Worm (Caenorhabditis elegans) whole organism, L1 larva: ENCODE measurements around the gene nlp-53.
A peak's percentile ranks its signal among the peaks of the same experiment; 100 is the strongest.

Experiments
- Y116A8C.19 ChIP-seq: sonication (generic microtip); optimal IDR thresholded peaks from 2 replicates; lab custom pipeline; 2016; ENCODE audit warnings: missing compliant biosample characterization, missing genetic modification characterization, borderline replicate concordance
- ama-1 ChIP-seq: fragments of 150-350 bp; optimal IDR thresholded peaks from 2 replicates; lab custom pipeline; 2014
- blmp-1 ChIP-seq: fragments of 150-350 bp; optimal IDR thresholded peaks from 2 replicates; lab custom pipeline; 2014; ENCODE audit warnings: missing biosample characterization, missing genetic modification characterization
- ceh-8 ChIP-seq: fragments of 200-800 bp; sonication (Bioruptor generic); optimal IDR thresholded peaks from 2 replicates; lab custom pipeline; 2018; ENCODE audit warnings: mild to moderate bottlenecking, missing genetic modification characterization, moderate library complexity, missing compliant biosample characterization
- ceh-90 ChIP-seq: sonication (generic microtip); optimal IDR thresholded peaks from 2 replicates; lab custom pipeline; 2016; ENCODE audit warnings: missing genetic modification characterization, missing compliant biosample characterization
- ces-1 ChIP-seq: fragments of 150-350 bp; optimal IDR thresholded peaks from 2 replicates; lab custom pipeline; 2014; ENCODE audit warnings: missing biosample characterization, missing genetic modification reagents, missing genetic modification characterization
- efl-1 ChIP-seq, 4 experiments: fragments of 150-350 bp; optimal IDR thresholded peaks in 3 of 4; peaks in 1 of 4; 1 replicate in 1 of 4; 2 replicates in 3 of 4; lab custom pipeline; 2014; ENCODE audit warnings: missing biosample characterization in 2 of 4, missing genetic modification characterization in 2 of 4, missing genetic modification reagents in 2 of 4
- egl-13 ChIP-seq: sonication (generic microtip); optimal IDR thresholded peaks from 2 replicates; lab custom pipeline; 2016; ENCODE audit warnings: missing genotype, missing genetic modification reagents, missing genetic modification characterization, missing compliant biosample characterization
- egl-27 ChIP-seq, 2 experiments: fragments of 150-350 bp in 1 of 2; sonication (generic microtip); optimal IDR thresholded peaks; 3 replicates each; lab custom pipeline; 2017 to 2018; ENCODE audit warnings: missing biosample characterization in 2 of 2, missing genetic modification characterization in 2 of 2, missing genetic modification reagents in 2 of 2
- elt-3 ChIP-seq, 6 experiments: fragments of 150-350 bp in 1 of 6; sonication (generic microtip); optimal IDR thresholded peaks; 2 replicates each; lab custom pipeline; 2017 to 2018; ENCODE audit warnings: missing biosample characterization in 6 of 6, missing genetic modification characterization in 6 of 6, inconsistent platforms in 1 of 6
- fos-1 ChIP-seq: fragments of 150-350 bp; optimal IDR thresholded peaks from 2 replicates; lab custom pipeline; 2014; ENCODE audit warnings: missing biosample characterization, missing genetic modification characterization
- grh-1 ChIP-seq: fragments of 200-800 bp; sonication (Bioruptor generic); IDR thresholded peaks from 2 replicates; pipeline ENCODE4 v1.3.6; 2022; ENCODE audit warnings: missing genetic modification reagents, missing genetic modification characterization, missing compliant biosample characterization
- irx-1 ChIP-seq: sonication (generic microtip); optimal IDR thresholded peaks from 2 replicates; lab custom pipeline; 2016; ENCODE audit warnings: missing genetic modification characterization, missing compliant biosample characterization
- isw-1 ChIP-seq: fragments of 200-800 bp; sonication (Bioruptor generic); IDR thresholded peaks from 2 replicates; pipeline ENCODE4 v1.3.6; 2022; ENCODE audit warnings: missing genetic modification characterization, missing compliant biosample characterization
- jun-1 ChIP-seq: fragments of 150-350 bp; optimal IDR thresholded peaks from 2 replicates; lab custom pipeline; 2014; ENCODE audit warnings: missing biosample characterization, missing genetic modification reagents, missing genetic modification characterization
- lin-14 ChIP-seq: fragments of 200-800 bp; sonication (Bioruptor generic); optimal IDR thresholded peaks from 2 replicates; lab custom pipeline; 2018; ENCODE audit warnings: mild to moderate bottlenecking, missing genetic modification characterization, moderate library complexity, missing compliant biosample characterization
- lin-35 ChIP-seq, 2 experiments: fragments of 150-350 bp; optimal IDR thresholded peaks; 2 replicates each; lab custom pipeline; 2014; ENCODE audit warnings: missing biosample characterization in 2 of 2, missing genetic modification characterization in 2 of 2, missing genetic modification reagents in 2 of 2
- lin-39 ChIP-seq: fragments of 150-350 bp; optimal IDR thresholded peaks from 2 replicates; lab custom pipeline; 2014; ENCODE audit warnings: missing biosample characterization, missing genetic modification reagents, missing genetic modification characterization
- lir-3 ChIP-seq: sonication (generic microtip); optimal IDR thresholded peaks from 2 replicates; lab custom pipeline; 2016; ENCODE audit warnings: mild to moderate bottlenecking, missing genetic modification characterization, moderate library complexity, missing compliant biosample characterization; ENCODE audit not compliant: poor library complexity
- lsy-2 ChIP-seq, 2 experiments: fragments of 150-350 bp; optimal IDR thresholded peaks; 2 replicates each; lab custom pipeline; 2014; ENCODE audit warnings: missing biosample characterization in 2 of 2, missing genetic modification characterization in 2 of 2
- mep-1 ChIP-seq: fragments of 150-350 bp; optimal IDR thresholded peaks from 2 replicates; lab custom pipeline; 2014; ENCODE audit warnings: missing biosample characterization, missing genetic modification characterization
- nhr-12 ChIP-seq: sonication (generic microtip); optimal IDR thresholded peaks from 2 replicates; lab custom pipeline; 2017; ENCODE audit warnings: missing biosample characterization, missing genetic modification characterization
- nhr-20 ChIP-seq: sonication (generic microtip); optimal IDR thresholded peaks from 2 replicates; lab custom pipeline; 2016; ENCODE audit warnings: mild to moderate bottlenecking, missing genetic modification characterization, missing compliant biosample characterization
- nhr-28 ChIP-seq: fragments of 150-350 bp; optimal IDR thresholded peaks from 2 replicates; lab custom pipeline; 2014; ENCODE audit warnings: missing biosample characterization, missing genetic modification characterization
- nhr-71 ChIP-seq: sonication (generic microtip); optimal IDR thresholded peaks from 2 replicates; lab custom pipeline; 2016; ENCODE audit warnings: mild to moderate bottlenecking, missing genetic modification characterization, moderate library complexity, missing compliant biosample characterization
- nhr-84 ChIP-seq: sonication (generic microtip); optimal IDR thresholded peaks from 2 replicates; lab custom pipeline; 2017; ENCODE audit warnings: missing biosample characterization, missing genetic modification characterization
- nhr-85 ChIP-seq: sonication (generic microtip); peaks from one replicate; lab custom pipeline; 2016; ENCODE audit warnings: missing genetic modification characterization, inconsistent platforms, missing compliant biosample characterization
- nhr-90 ChIP-seq: sonication (generic microtip); optimal IDR thresholded peaks from 2 replicates; lab custom pipeline; 2016; ENCODE audit warnings: mild to moderate bottlenecking, missing genetic modification characterization, missing compliant biosample characterization; ENCODE audit not compliant: poor library complexity
- pag-3 ChIP-seq: sonication (generic microtip); optimal IDR thresholded peaks from 2 replicates; lab custom pipeline; 2017; ENCODE audit warnings: missing genetic modification characterization, mild to moderate bottlenecking, missing compliant biosample characterization, antibody characterized with exemption, borderline replicate concordance; ENCODE audit not compliant: insufficient read depth
- pax-3 ChIP-seq: fragments of 200-800 bp; sonication (Bioruptor generic); optimal IDR thresholded peaks from 2 replicates; lab custom pipeline; 2018; ENCODE audit warnings: mild to moderate bottlenecking, missing genetic modification characterization, moderate library complexity, missing compliant biosample characterization
- rnt-1 ChIP-seq: sonication (generic microtip); optimal IDR thresholded peaks from 2 replicates; lab custom pipeline; 2016; ENCODE audit warnings: mild to moderate bottlenecking, missing genetic modification characterization, moderate library complexity, missing compliant biosample characterization
- snpc-4 ChIP-seq: fragments of 150-350 bp; optimal IDR thresholded peaks from 2 replicates; lab custom pipeline; 2014; ENCODE audit warnings: missing biosample characterization, missing genetic modification characterization
- snu-23 ChIP-seq: sonication (generic microtip); optimal IDR thresholded peaks from 2 replicates; lab custom pipeline; 2016; ENCODE audit warnings: missing genetic modification characterization, missing compliant biosample characterization
- tlp-1 ChIP-seq: fragments of 150-350 bp; optimal IDR thresholded peaks from 2 replicates; lab custom pipeline; 2014; ENCODE audit warnings: missing biosample characterization, missing genetic modification characterization
- unc-62 ChIP-seq: fragments of 150-350 bp; optimal IDR thresholded peaks from 2 replicates; lab custom pipeline; 2014; ENCODE audit warnings: missing biosample characterization, missing genetic modification reagents, missing genetic modification characterization
- unc-86 ChIP-seq: sonication (generic microtip); optimal IDR thresholded peaks from 2 replicates; lab custom pipeline; 2016; ENCODE audit warnings: missing genetic modification characterization, missing compliant biosample characterization
- unc-98 ChIP-seq: fragments of 200-800 bp; sonication (Bioruptor generic); IDR thresholded peaks from 2 replicates; pipeline ENCODE4 v1.3.6; 2022; ENCODE audit warnings: missing genetic modification characterization, missing compliant biosample characterization
- ztf-4 ChIP-seq: fragments of 150-350 bp; optimal IDR thresholded peaks from 2 replicates; lab custom pipeline; 2014; ENCODE audit warnings: missing biosample characterization, missing genetic modification characterization

The nlp-53 gene

DNA sequence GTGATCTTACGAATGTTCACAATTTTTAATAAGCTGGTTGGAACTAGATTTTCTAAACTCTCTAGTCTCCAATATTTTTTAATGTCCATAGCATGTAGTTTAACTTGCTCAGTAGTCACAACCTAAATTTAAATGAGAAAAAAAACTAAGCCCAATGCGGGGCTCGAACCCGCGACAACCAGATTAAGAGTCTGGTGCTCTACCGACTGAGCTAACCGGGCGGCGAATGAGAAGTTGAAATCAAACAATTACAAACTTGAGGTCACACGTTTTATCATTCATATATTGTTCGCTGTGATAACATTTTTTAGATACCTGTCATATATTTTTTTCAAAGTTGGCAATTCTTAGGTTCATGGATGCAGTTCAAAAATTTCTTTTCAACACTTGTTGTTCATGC is 37.1 kb downstream of the nlp-53 start (continued):
- no peak for TF ChIP-seq unc-86 (tag; lab: Kevin White, UChicago)
- TF ChIP-seq rnt-1 (tag; lab: Kevin White, UChicago): peak; percentile 10
- TF ChIP-seq efl-1 (optimal IDR thresholded peaks at IDR 0.05; lab: Kevin White, UChicago): no peak
- peak in 1 of 2 experiments; percentile 71 for TF ChIP-seq efl-1 (GFP tag; optimal IDR thresholded peaks at IDR 0.05 in 1 of 2; lab: Kevin White, UChicago)
- no peak for TF ChIP-seq ceh-90
- TF ChIP-seq egl-27 (tag; optimal IDR thresholded peaks at IDR 0.05; lab: Kevin White, UChicago): no peak

ce11 chrX:13660206-13660605 is 41.5 kb downstream of the nlp-53 start, which contains the start of gene C04A11.1:
C04A11.1 (plus strand) TSS chrX:13660506.
- TF ChIP-seq isw-1 (GFP tag; lab: Robert Waterston, UW) (no peak), nhr-90 (tag; lab: Kevin White, UChicago) (no peak), grh-1 (GFP tag; lab: Robert Waterston, UW) (no peak), ztf-4 (tag; lab: Kevin White, UChicago) (no peak), efl-1 (optimal IDR thresholded peaks at IDR 0.05; lab: Kevin White, UChicago) (no peak), efl-1 (GFP tag; optimal IDR thresholded peaks at IDR 0.05 in 1 of 2; lab: Kevin White, UChicago) (no peak), rnt-1 (tag; lab: Kevin White, UChicago) (no peak), nhr-12 (tag; lab: Kevin White, UChicago) (no peak), lin-39 (tag; lab: Kevin White, UChicago) (no peak), irx-1 (tag; lab: Kevin White, UChicago) (no peak), lir-3 (tag; lab: Kevin White, UChicago) (no peak), nhr-84 (tag; lab: Kevin White, UChicago) (no peak), nhr-28 (no peak), unc-86 (tag; lab: Kevin White, UChicago) (no peak), fos-1 (no peak), pax-3 (tag; lab: Kevin White, UChicago) (no peak), unc-62 (no peak), ama-1 (no peak)

DNA sequence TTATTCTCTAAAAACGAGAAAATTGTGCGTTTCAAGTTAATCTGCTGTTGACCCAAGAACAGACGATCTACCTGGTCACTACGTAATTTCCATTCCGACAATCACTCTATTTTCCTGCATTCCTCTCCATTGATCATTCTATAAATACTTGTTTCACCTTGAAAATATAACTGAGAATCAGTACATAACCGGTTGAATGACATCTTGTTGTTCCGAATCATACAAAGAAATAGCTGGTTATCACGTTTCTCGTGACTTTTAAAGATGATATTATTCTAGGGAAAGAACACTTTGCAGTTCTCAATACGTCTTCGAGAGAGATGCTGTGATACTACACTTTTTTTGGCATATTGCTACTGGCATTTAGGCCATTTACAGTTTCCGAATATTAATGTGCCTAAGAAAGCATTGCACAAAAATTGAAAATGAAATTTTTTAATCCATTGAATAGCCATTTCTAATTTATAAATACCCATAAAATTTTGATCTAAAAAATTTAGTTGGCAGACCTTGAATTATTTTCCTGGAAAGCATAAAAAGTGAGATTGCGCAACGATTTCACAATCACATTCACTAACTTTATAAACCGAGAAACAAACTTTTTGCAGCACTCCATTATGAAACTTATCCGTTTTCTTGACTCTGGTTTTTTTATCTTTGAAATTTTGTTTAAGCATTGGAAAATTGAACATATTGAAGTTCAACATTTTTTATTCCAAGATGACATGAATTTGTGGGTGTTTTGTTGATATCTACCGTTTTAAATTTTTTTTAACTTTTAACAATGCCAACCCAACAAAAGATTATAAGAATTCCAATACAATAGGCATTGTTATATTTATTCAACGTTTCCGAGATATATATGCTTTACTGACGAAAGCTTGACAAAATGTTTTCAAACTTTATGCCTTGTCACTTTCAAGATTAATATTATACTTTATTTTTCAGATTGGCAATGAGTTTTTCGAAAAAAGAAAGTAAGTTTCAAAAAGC is 45.3 kb downstream of the nlp-53 start, which contains the start of gene C04A11.5:
TSS of gene C04A11.5 (plus strand) at position 943 of the 993 bp plus-strand sequence.
- no peak for TF ChIP-seq unc-86 (tag; lab: Kevin White, UChicago)
- peak in 1 of 2 experiments; percentile 5 for TF ChIP-seq lsy-2 (tag; optimal IDR thresholded peaks at IDR 0.05; lab: Kevin White, UChicago)
- TF ChIP-seq isw-1 (GFP tag; lab: Robert Waterston, UW): no peak
- no peak for TF ChIP-seq lin-39 (tag; lab: Kevin White, UChicago)
- TF ChIP-seq ces-1 (GFP tag; lab: Kevin White, UChicago): no peak
- no peak for TF ChIP-seq snpc-4 (tag; lab: Kevin White, UChicago)
- TF ChIP-seq unc-98 (GFP tag; lab: Robert Waterston, UW): no peak
- TF ChIP-seq egl-13: no peak
- no peak for TF ChIP-seq jun-1 (tag; lab: Kevin White, UChicago)
- peak in 2 of 6 experiments; percentile 69 to 84 for TF ChIP-seq elt-3 (tag; optimal IDR thresholded peaks at IDR 0.05; lab: Kevin White, UChicago)
- TF ChIP-seq lin-35 (GFP tag; optimal IDR thresholded peaks at IDR 0.05; lab: Kevin White, UChicago): peak in 1 of 2 experiments; percentile 4
- TF ChIP-seq nhr-85 (tag; lab: Kevin White, UChicago): peak; percentile 90
- no peak for TF ChIP-seq lir-3 (tag; lab: Kevin White, UChicago)
- peak; percentile 9 for TF ChIP-seq blmp-1 (tag; lab: Kevin White, UChicago)
- no peak for TF ChIP-seq ama-1
- TF ChIP-seq efl-1 (optimal IDR thresholded peaks at IDR 0.05; lab: Kevin White, UChicago): no peak
- no peak for TF ChIP-seq efl-1 (GFP tag; optimal IDR thresholded peaks at IDR 0.05 in 1 of 2; lab: Kevin White, UChicago)
- peak; percentile 1 for TF ChIP-seq mep-1 (tag; lab: Kevin White, UChicago)
- no peak for TF ChIP-seq ceh-8 (GFP tag; lab: Kevin White, UChicago)
- TF ChIP-seq Y116A8C.19 (tag; lab: Kevin White, UChicago): no peak
- TF ChIP-seq irx-1 (tag; lab: Kevin White, UChicago): no peak
- TF ChIP-seq nhr-20 (tag; lab: Kevin White, UChicago): peak; percentile 70
- peak; percentile 35 for TF ChIP-seq snu-23
- TF ChIP-seq lin-14: peak; percentile 73
- peak; percentile 36 for TF ChIP-seq nhr-71 (tag; lab: Kevin White, UChicago)
- peak; percentile 6 for TF ChIP-seq pag-3 (tag; lab: Kevin White, UChicago)
- peak; percentile 76 for TF ChIP-seq grh-1 (GFP tag; lab: Robert Waterston, UW)
- TF ChIP-seq tlp-1 (tag; lab: Kevin White, UChicago): no peak
- TF ChIP-seq, all 84 proteins: peak for 12
